Worm (Caenorhabditis elegans) whole organism, young adult: ENCODE measurements around the gene C47D12.5.

Source experiments
- B0035.1 ChIP-seq: sonication (generic microtip); optimal IDR thresholded peaks from 2 replicates; lab custom pipeline; 2016; ENCODE audit warnings: missing genetic modification characterization, mild to moderate bottlenecking, missing compliant biosample characterization, missing genotype, missing genetic modification reagents
- D2030.7 ChIP-seq: fragments of 200-800 bp; sonication (Bioruptor generic); IDR thresholded peaks from 2 replicates; pipeline ENCODE4 v1.3.6; 2022; ENCODE audit warnings: missing genetic modification reagents, missing genetic modification characterization, missing compliant biosample characterization
- F39B2.1 ChIP-seq: fragments of 200-800 bp; sonication (Bioruptor generic); IDR thresholded peaks from 2 replicates; pipeline ENCODE4 v1.3.6; 2022; ENCODE audit warnings: missing genetic modification reagents, missing genetic modification characterization, missing compliant biosample characterization
- Y67H2A.10 ChIP-seq: fragments of 200-800 bp; sonication (Bioruptor generic); conservative IDR thresholded peaks from 2 replicates; pipeline ENCODE4 v1.3.6; 2022; ENCODE audit warnings: missing genetic modification reagents, missing genetic modification characterization, missing compliant biosample characterization
- ama-1 ChIP-seq, 3 experiments: fragments of 150-350 bp in 1 of 3; sonication (generic microtip) in 2 of 3; optimal IDR thresholded peaks; 2 replicates each; lab custom pipeline; 2014 to 2018; ENCODE audit warnings: missing biosample characterization in 2 of 3, missing genetic modification characterization in 2 of 3, missing genetic modification reagents in 2 of 3
- attf-3 ChIP-seq: fragments of 200-800 bp; sonication (Bioruptor generic); conservative IDR thresholded peaks from 2 replicates; pipeline ENCODE4 v1.3.6; 2022; ENCODE audit warnings: missing genetic modification reagents, missing genetic modification characterization, missing compliant biosample characterization
- attf-5 ChIP-seq: fragments of 200-800 bp; sonication (Bioruptor generic); optimal IDR thresholded peaks from 2 replicates; lab custom pipeline; 2018; ENCODE audit warnings: mild to moderate bottlenecking, missing genetic modification characterization, missing compliant biosample characterization
- bed-1 ChIP-seq: fragments of 200-800 bp; sonication (Bioruptor generic); IDR thresholded peaks from 2 replicates; pipeline ENCODE4 v1.3.6; 2022; ENCODE audit warnings: missing genetic modification reagents, missing genetic modification characterization, missing compliant biosample characterization
- ccch-3 ChIP-seq: fragments of 200-800 bp; sonication (Bioruptor generic); optimal IDR thresholded peaks from 2 replicates; lab custom pipeline; 2018; ENCODE audit warnings: mild to moderate bottlenecking, missing genetic modification characterization, missing compliant biosample characterization
- die-1 ChIP-seq: sonication (generic microtip); optimal IDR thresholded peaks from 2 replicates; lab custom pipeline; 2016; ENCODE audit warnings: missing genotype, mild to moderate bottlenecking, missing genetic modification characterization, missing compliant biosample characterization
- dpff-1 ChIP-seq: sonication (generic microtip); optimal IDR thresholded peaks from 2 replicates; lab custom pipeline; 2017; ENCODE audit warnings: mild to moderate bottlenecking, missing genetic modification characterization, missing compliant biosample characterization
- egl-18 ChIP-seq: fragments of 200-800 bp; sonication (Bioruptor generic); IDR thresholded peaks from 2 replicates; pipeline ENCODE4 v1.3.6; 2022; ENCODE audit warnings: missing genetic modification reagents, missing genetic modification characterization, missing compliant biosample characterization
- egrh-3 ChIP-seq: fragments of 200-800 bp; sonication (Bioruptor generic); IDR thresholded peaks from 2 replicates; pipeline ENCODE4 v1.3.6; 2022; ENCODE audit warnings: missing genetic modification reagents, missing genetic modification characterization, missing compliant biosample characterization
- ets-4 ChIP-seq: fragments of 200-800 bp; sonication (Bioruptor generic); optimal IDR thresholded peaks from 2 replicates; lab custom pipeline; 2018; ENCODE audit warnings: mild to moderate bottlenecking, missing genetic modification characterization, missing compliant biosample characterization
- hlh-12 ChIP-seq: sonication (generic microtip); optimal IDR thresholded peaks from 2 replicates; lab custom pipeline; 2016; ENCODE audit warnings: missing genetic modification characterization, missing compliant biosample characterization
- hmg-1.2 ChIP-seq: fragments of 200-800 bp; sonication (Bioruptor generic); IDR thresholded peaks from 2 replicates; pipeline ENCODE4 v1.3.6; 2022; ENCODE audit warnings: missing genetic modification reagents, missing genetic modification characterization, missing compliant biosample characterization
- lin-26 ChIP-seq: fragments of 200-800 bp; sonication (Bioruptor generic); IDR thresholded peaks from 2 replicates; pipeline ENCODE4 v1.3.6; 2022; ENCODE audit warnings: missing genetic modification reagents, missing genetic modification characterization, missing compliant biosample characterization
- lin-54 ChIP-seq: fragments of 200-800 bp; sonication (Bioruptor generic); optimal IDR thresholded peaks from 2 replicates; lab custom pipeline; 2018; ENCODE audit warnings: mild to moderate bottlenecking, missing genetic modification characterization, missing compliant biosample characterization
- mcd-1 ChIP-seq: fragments of 200-800 bp; sonication (Bioruptor generic); IDR thresholded peaks from 2 replicates; pipeline ENCODE4 v1.3.6; 2022; ENCODE audit warnings: missing genetic modification reagents, missing genetic modification characterization, missing compliant biosample characterization
- mes-4 ChIP-seq: sonication (generic microtip); optimal IDR thresholded peaks from 2 replicates; lab custom pipeline; 2016; ENCODE audit warnings: missing genotype, missing genetic modification characterization, missing compliant biosample characterization
- rec-8 ChIP-seq, 2 experiments: sonication (generic microtip); optimal IDR thresholded peaks; 2 replicates each; lab custom pipeline; 2016; ENCODE audit warnings: mild to moderate bottlenecking in 2 of 2, missing genetic modification characterization in 2 of 2, missing genetic modification reagents in 2 of 2, missing genotype in 2 of 2, missing biosample characterization in 1 of 2, missing compliant biosample characterization in 1 of 2, moderate library complexity in 1 of 2
- snpc-1.1 ChIP-seq: sonication (generic microtip); optimal IDR thresholded peaks from 2 replicates; lab custom pipeline; 2017; ENCODE audit warnings: missing genetic modification characterization, mild to moderate bottlenecking, missing compliant biosample characterization, antibody characterized with exemption, moderate library complexity, missing genotype, missing genetic modification reagents; ENCODE audit not compliant: insufficient read depth
- snpc-4 ChIP-seq, 5 experiments: fragments of 150-350 bp in 1 of 5; sonication (generic microtip) in 4 of 5; optimal IDR thresholded peaks; 2 replicates each; lab custom pipeline; 2014 to 2018; ENCODE audit warnings: missing genetic modification characterization in 5 of 5, missing biosample characterization in 3 of 5, antibody characterized with exemption in 2 of 5, mild to moderate bottlenecking in 2 of 5, missing compliant biosample characterization in 2 of 5, missing genotype in 2 of 5, moderate library complexity in 2 of 5, missing genetic modification reagents in 1 of 5
- tbp1 ChIP-seq: fragments of 200-800 bp; sonication (Bioruptor generic); optimal IDR thresholded peaks from 2 replicates; lab custom pipeline; 2018; ENCODE audit warnings: mild to moderate bottlenecking, missing genetic modification characterization, missing compliant biosample characterization
- tlf-1 ChIP-seq: fragments of 200-800 bp; sonication (Bioruptor generic); optimal IDR thresholded peaks from 2 replicates; lab custom pipeline; 2018; ENCODE audit warnings: mild to moderate bottlenecking, missing genetic modification characterization, missing compliant biosample characterization
- unc-130 ChIP-seq: sonication (generic microtip); optimal IDR thresholded peaks from 2 replicates; lab custom pipeline; 2016; ENCODE audit warnings: missing genetic modification reagents, missing genetic modification characterization, missing compliant biosample characterization
- zfh-2 ChIP-seq: fragments of 200-800 bp; sonication (Bioruptor generic); conservative IDR thresholded peaks from 2 replicates; pipeline ENCODE4 v1.3.6; 2022; ENCODE audit warnings: missing genetic modification reagents, missing genetic modification characterization, missing compliant biosample characterization
- ztf-25 ChIP-seq: fragments of 200-800 bp; sonication (Bioruptor generic); IDR thresholded peaks from 2 replicates; pipeline ENCODE4 v1.3.6; 2022; ENCODE audit warnings: missing genetic modification reagents, missing genetic modification characterization, missing compliant biosample characterization
- ztf-28 ChIP-seq: fragments of 200-800 bp; sonication (Bioruptor generic); IDR thresholded peaks from 2 replicates; pipeline ENCODE4 v1.3.6; 2022; ENCODE audit warnings: missing genetic modification reagents, missing genetic modification characterization, missing compliant biosample characterization
- ztf-6 ChIP-seq: fragments of 200-800 bp; sonication (Bioruptor generic); IDR thresholded peaks from 2 replicates; pipeline ENCODE4 v1.3.6; 2022; ENCODE audit warnings: missing genetic modification reagents, missing genetic modification characterization, missing compliant biosample characterization

The C47D12.5 gene

DNA sequence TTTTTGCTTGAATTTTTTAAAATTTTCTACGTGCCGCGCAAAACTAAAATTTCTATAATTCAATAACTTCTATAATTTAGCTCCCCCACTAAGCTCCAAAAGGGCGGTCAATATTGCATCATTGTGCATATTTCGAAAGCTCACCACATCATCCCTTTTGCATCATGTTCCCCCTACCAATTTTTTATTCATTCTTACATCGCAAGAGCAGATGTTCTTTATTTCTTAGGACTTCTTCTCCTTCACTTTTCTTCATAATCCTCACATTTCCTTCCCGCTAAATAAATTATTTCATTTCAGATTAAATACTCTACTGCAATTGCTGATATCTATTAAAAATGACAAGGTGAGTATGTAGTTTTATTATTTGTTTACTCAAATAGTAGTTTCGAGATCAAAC, 38.8 kb upstream of the C47D12.5 start, which contains the start of gene ldh-1:
Gene ldh-1 (plus strand): TSS at position 301 of the 400 bp plus-strand sequence.
- TF ChIP-seq die-1 (tag; lab: Kevin White, UChicago) (no peak), attf-5 (GFP tag; lab: Kevin White, UChicago) (no peak), F39B2.1 (GFP tag; lab: Robert Waterston, UW) (no peak), bed-1 (GFP tag; lab: Robert Waterston, UW) (no peak)

DNA sequence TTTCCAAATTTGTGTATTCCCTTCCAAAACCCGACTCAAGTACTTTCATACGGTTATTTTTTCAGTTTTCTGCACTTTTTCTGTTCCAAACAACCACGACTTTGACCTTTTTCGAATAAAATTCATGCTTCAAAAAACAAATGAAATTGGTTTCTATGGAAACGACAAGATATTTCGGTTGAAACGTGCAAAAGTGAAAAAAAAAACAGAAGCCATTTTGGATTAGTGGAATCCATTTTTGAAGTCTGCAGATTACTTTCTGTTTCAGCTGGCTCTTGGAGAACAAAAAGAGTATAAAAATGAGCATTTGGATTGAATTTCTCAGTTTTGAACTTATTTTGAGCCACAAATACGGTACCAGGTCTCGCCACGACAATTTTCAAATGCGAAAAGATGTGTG, 37.1 kb upstream of the C47D12.5 start:
- no peak for TF ChIP-seq Y67H2A.10
- TF ChIP-seq lin-54 (GFP tag; lab: Kevin White, UChicago): no peak
- TF ChIP-seq hlh-12 (tag; lab: Kevin White, UChicago): no peak
- no peak for TF ChIP-seq ama-1 (optimal IDR thresholded peaks at IDR 0.05; lab: Kevin White, UChicago)
- no peak for TF ChIP-seq ama-1 (GFP tag; optimal IDR thresholded peaks at IDR 0.05; lab: Kevin White, UChicago)
- TF ChIP-seq ccch-3 (GFP tag; lab: Kevin White, UChicago): no peak
- no peak for TF ChIP-seq rec-8 (tag; optimal IDR thresholded peaks at IDR 0.05; lab: Kevin White, UChicago)
- no peak for TF ChIP-seq ztf-6
- TF ChIP-seq hmg-1.2 (GFP tag; lab: Robert Waterston, UW): no peak
- TF ChIP-seq B0035.1: no peak
- TF ChIP-seq egl-18 (GFP tag; lab: Robert Waterston, UW): no peak
- TF ChIP-seq unc-130 (GFP tag; lab: Kevin White, UChicago): no peak

DNA sequence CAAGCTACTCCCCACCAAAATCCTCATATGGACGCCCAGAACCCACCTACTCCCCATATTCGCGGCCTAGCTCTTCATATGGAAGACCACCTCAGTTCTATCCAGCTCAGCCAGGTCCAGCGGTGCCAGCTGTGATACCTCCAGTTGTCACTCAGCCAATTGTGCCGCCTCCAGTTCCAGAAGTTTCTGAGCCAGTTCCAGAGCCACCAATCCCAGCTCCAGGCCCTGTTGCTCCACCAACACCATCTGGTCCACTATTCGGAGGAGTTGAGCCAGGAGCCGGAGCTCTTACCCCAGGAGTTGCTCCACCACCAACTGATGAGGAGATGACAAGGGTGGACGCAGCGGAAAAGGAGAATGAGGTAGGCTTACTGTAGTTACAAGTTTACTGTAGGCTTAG, 36.5 kb upstream of the C47D12.5 start:
- no peak for TF ChIP-seq snpc-1.1 (tag; lab: Kevin White, UChicago)
- no peak for TF ChIP-seq ets-4
- TF ChIP-seq snpc-4 (GFP tag; optimal IDR thresholded peaks at IDR 0.05; lab: Kevin White, UChicago): no peak
- no peak for TF ChIP-seq snpc-4 (tag; optimal IDR thresholded peaks at IDR 0.05; lab: Kevin White, UChicago)
- TF ChIP-seq tlf-1 (GFP tag; lab: Kevin White, UChicago): no peak
- 0 out of 2 replicates have a peak, but pooled peaks have one; percentile 16 for TF ChIP-seq mcd-1
- no peak for TF ChIP-seq D2030.7 (GFP tag; lab: Robert Waterston, UW)
- TF ChIP-seq egrh-3 (GFP tag; lab: Robert Waterston, UW): peak; percentile 33; the same call in 1 of the 2 replicates
- TF ChIP-seq zfh-2: peak; percentile 87
- no peak for TF ChIP-seq mes-4 (tag; lab: Kevin White, UChicago)
- 0 out of 2 replicates have a peak, but pooled peaks have one; percentile 17 for TF ChIP-seq lin-26 (GFP tag; lab: Robert Waterston, UW)
- no peak for TF ChIP-seq ztf-28 (GFP tag; lab: Robert Waterston, UW)
- TF ChIP-seq dpff-1 (tag; lab: Kevin White, UChicago): no peak
- no peak for TF ChIP-seq tbp1 (GFP tag; lab: Kevin White, UChicago)

DNA sequence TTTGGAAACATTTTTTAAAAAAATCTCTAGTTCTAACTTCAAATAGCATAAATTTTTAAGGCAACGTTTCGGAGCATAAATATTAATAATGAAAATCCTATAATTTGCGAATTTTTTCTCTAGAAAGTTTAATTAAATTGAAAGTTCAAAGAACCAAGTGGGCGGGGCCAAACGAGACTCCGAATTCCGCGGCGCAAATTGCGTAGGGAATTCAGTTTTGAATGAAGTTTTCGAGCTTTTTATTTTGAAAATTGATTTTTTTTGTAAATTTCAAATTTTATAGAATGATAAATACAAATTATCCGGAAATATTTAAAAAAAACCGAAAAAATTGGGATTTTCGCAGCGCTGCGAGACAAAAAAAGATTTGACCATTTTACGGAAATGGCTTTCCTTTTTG, 35.7 kb upstream of the C47D12.5 start:
- peak; percentile 84 for TF ChIP-seq attf-3 (GFP tag; lab: Robert Waterston, UW)
- TF ChIP-seq ztf-25 (GFP tag; lab: Robert Waterston, UW): no peak
- no peak for TF ChIP-seq egl-18 (GFP tag; lab: Robert Waterston, UW)

DNA sequence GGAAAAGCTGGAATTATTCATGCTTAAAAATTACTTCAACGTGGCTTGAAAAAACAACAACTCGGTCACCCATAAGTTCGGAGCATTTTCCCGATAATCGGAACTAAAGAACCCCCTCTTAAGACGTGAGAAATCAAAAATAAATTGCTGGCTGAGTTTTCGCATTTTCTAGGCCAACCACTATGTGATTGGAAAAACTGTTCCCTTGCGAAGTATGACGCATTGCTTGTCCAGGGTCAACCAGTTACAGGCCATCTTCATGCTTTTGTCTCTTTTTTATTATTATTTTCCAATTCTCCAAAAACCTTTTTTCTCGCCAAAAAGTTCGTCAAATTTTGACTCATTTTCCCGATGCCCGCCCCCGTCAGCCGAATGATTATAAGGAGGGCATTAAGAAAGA, 35.0 kb upstream of the C47D12.5 start, which contains the start of gene F13D12.3:
Gene F13D12.3 (plus strand): TSS at position 301 of the 400 bp plus-strand sequence.
- TF ChIP-seq mes-4 (tag; lab: Kevin White, UChicago): no peak
